Fruit fly (Drosophila melanogaster) whole organism, embryonic: ENCODE measurements around the gene Prim2.

Experiments
- ATbp ChIP-seq: fragments of 200-800 bp; sonication (Bioruptor generic); optimal IDR thresholded peaks from 2 replicates; lab custom pipeline; 2017; ENCODE audit warnings: missing biosample characterization, mild to moderate bottlenecking, missing genetic modification characterization, missing genetic modification reagents
- Asciz ChIP-seq: fragments of 200-800 bp; sonication (Bioruptor generic); optimal IDR thresholded peaks from 2 replicates; lab custom pipeline; 2017; ENCODE audit warnings: missing biosample characterization, mild to moderate bottlenecking, missing genetic modification characterization, missing genetic modification reagents
- CG10147 ChIP-seq: fragments of 200-800 bp; sonication (Bioruptor generic); optimal IDR thresholded peaks from 2 replicates; lab custom pipeline; 2019; ENCODE audit warnings: missing biosample characterization, mild to moderate bottlenecking, missing genetic modification characterization, moderate library complexity
- CG11456 ChIP-seq: fragments of 200-800 bp; sonication (Bioruptor generic); IDR thresholded peaks from 3 replicates; pipeline ENCODE4 v1.3.6; 2022; ENCODE audit warnings: missing biosample characterization, missing genetic modification characterization
- CG11560 ChIP-seq: fragments of 200-800 bp; sonication (Bioruptor generic); IDR thresholded peaks from 3 replicates; pipeline ENCODE4 v1.3.6; 2022; ENCODE audit warnings: missing biosample characterization, missing genetic modification characterization
- CG12744 ChIP-seq: fragments of 200-800 bp; sonication (Bioruptor generic); optimal IDR thresholded peaks from 2 replicates; lab custom pipeline; 2016; ENCODE audit warnings: missing biosample characterization, missing genetic modification characterization
- CG15479 ChIP-seq: fragments of 200-800 bp; sonication (Bioruptor generic); optimal IDR thresholded peaks from 3 replicates; lab custom pipeline; 2019; ENCODE audit warnings: missing biosample characterization, mild to moderate bottlenecking, missing genetic modification characterization, moderate library complexity
- CG1832 ChIP-seq: fragments of 200-800 bp; sonication (Bioruptor generic); optimal IDR thresholded peaks from 2 replicates; lab custom pipeline; 2017; ENCODE audit warnings: missing biosample characterization, mild to moderate bottlenecking, missing genetic modification characterization, inconsistent platforms
- CG2875 ChIP-seq: fragments of 200-800 bp; sonication (Bioruptor generic); optimal IDR thresholded peaks from 2 replicates; lab custom pipeline; 2017; ENCODE audit warnings: missing biosample characterization, mild to moderate bottlenecking, missing genetic modification characterization, missing genetic modification reagents
- CG30403 ChIP-seq: fragments of 200-800 bp; sonication (Bioruptor generic); optimal IDR thresholded peaks from 3 replicates; lab custom pipeline; 2016; ENCODE audit warnings: missing biosample characterization, missing genetic modification characterization
- CG31365 ChIP-seq: fragments of 200-800 bp; sonication (Bioruptor generic); optimal IDR thresholded peaks from 2 replicates; lab custom pipeline; 2018; ENCODE audit warnings: missing biosample characterization, mild to moderate bottlenecking, missing genetic modification characterization
- CG4424 ChIP-seq: fragments of 200-800 bp; sonication (Bioruptor generic); optimal IDR thresholded peaks from 3 replicates; lab custom pipeline; 2016; ENCODE audit warnings: missing biosample characterization, missing genetic modification characterization
- CG6654 ChIP-seq: fragments of 200-800 bp; sonication (Bioruptor generic); optimal IDR thresholded peaks from 2 replicates; lab custom pipeline; 2017; ENCODE audit warnings: missing biosample characterization, mild to moderate bottlenecking, missing genetic modification characterization
- CG7271 ChIP-seq: fragments of 200-800 bp; sonication (Bioruptor generic); optimal IDR thresholded peaks from 2 replicates; lab custom pipeline; 2018; ENCODE audit warnings: missing biosample characterization, mild to moderate bottlenecking, missing genetic modification characterization, moderate library complexity
- CG8388 ChIP-seq: fragments of 200-800 bp; sonication (Bioruptor generic); optimal IDR thresholded peaks from 2 replicates; lab custom pipeline; 2019; ENCODE audit warnings: missing biosample characterization, mild to moderate bottlenecking, missing genetic modification characterization, moderate library complexity
- CHES-1-like ChIP-seq: fragments of 200-800 bp; sonication (Bioruptor generic); optimal IDR thresholded peaks from 2 replicates; lab custom pipeline; 2016; ENCODE audit warnings: missing biosample characterization, missing genetic modification characterization
- D19B ChIP-seq: fragments of 200-800 bp; sonication (Bioruptor generic); optimal IDR thresholded peaks from 2 replicates; lab custom pipeline; 2017; ENCODE audit warnings: missing biosample characterization, mild to moderate bottlenecking, missing genetic modification characterization
- Deaf1 ChIP-seq: fragments of 200-800 bp; optimal IDR thresholded peaks from 3 replicates; lab custom pipeline; 2019; ENCODE audit warnings: missing biosample characterization, mild to moderate bottlenecking, missing genetic modification characterization, moderate library complexity
- Dref ChIP-seq: fragments of 200-800 bp; sonication (Bioruptor generic); IDR thresholded peaks from 2 replicates; pipeline ENCODE4 v1.3.6; 2022; ENCODE audit warnings: missing biosample characterization, missing genetic modification characterization
- Fer3 ChIP-seq: fragments of 200-800 bp; sonication (Bioruptor generic); optimal IDR thresholded peaks from 2 replicates; lab custom pipeline; 2018; ENCODE audit warnings: missing biosample characterization, mild to moderate bottlenecking, missing genetic modification characterization, moderate library complexity
- Gsc ChIP-seq: fragments of 200-800 bp; sonication (Bioruptor generic); IDR thresholded peaks from 2 replicates; pipeline ENCODE4 v1.3.6; 2022; ENCODE audit warnings: missing biosample characterization, missing genetic modification characterization
- Hr39 ChIP-seq: fragments of >200 bp; optimal IDR thresholded peaks from 2 replicates; lab custom pipeline; 2017
- Mad ChIP-seq: fragments of 200-800 bp; sonication (Bioruptor generic); optimal IDR thresholded peaks from 2 replicates; lab custom pipeline; 2016; ENCODE audit warnings: missing biosample characterization, missing genetic modification characterization
- Mes4 ChIP-seq: fragments of 200-800 bp; sonication (Bioruptor generic); optimal IDR thresholded peaks from 2 replicates; lab custom pipeline; 2016; ENCODE audit warnings: missing biosample characterization, missing genetic modification characterization
- NfI ChIP-seq: fragments of 200-800 bp; sonication (Bioruptor generic); optimal IDR thresholded peaks from 3 replicates; lab custom pipeline; 2018; ENCODE audit warnings: missing biosample characterization, mild to moderate bottlenecking, missing genetic modification characterization, moderate library complexity
- Sin3A ChIP-seq: fragments of >200 bp; optimal IDR thresholded peaks from 2 replicates; lab custom pipeline; 2018
- Sox102F ChIP-seq: fragments of 200-800 bp; sonication (Bioruptor generic); optimal IDR thresholded peaks from 2 replicates; lab custom pipeline; 2018; ENCODE audit warnings: missing biosample characterization, mild to moderate bottlenecking, missing genetic modification characterization, moderate library complexity
- Spps ChIP-seq: fragments of 200-800 bp; sonication (Bioruptor generic); optimal IDR thresholded peaks from 2 replicates; lab custom pipeline; 2018; ENCODE audit warnings: missing biosample characterization, mild to moderate bottlenecking, missing genetic modification characterization
- Sry-δ ChIP-seq: fragments of 200-800 bp; sonication (Bioruptor generic); optimal IDR thresholded peaks from 2 replicates; lab custom pipeline; 2016; ENCODE audit warnings: missing biosample characterization, missing genetic modification characterization
- YL-1 ChIP-seq: fragments of 200-800 bp; sonication (Bioruptor generic); optimal IDR thresholded peaks from 3 replicates; lab custom pipeline; 2017; ENCODE audit warnings: missing biosample characterization, mild to moderate bottlenecking, missing genetic modification characterization
- al ChIP-seq: fragments of 200-800 bp; sonication (Bioruptor generic); IDR thresholded peaks from 2 replicates; pipeline ENCODE4 v1.3.6; 2022; ENCODE audit warnings: missing biosample characterization, missing genetic modification characterization
- az2 ChIP-seq: fragments of 200-800 bp; sonication (Bioruptor generic); optimal IDR thresholded peaks from 3 replicates; lab custom pipeline; 2016; ENCODE audit warnings: missing biosample characterization, missing genetic modification characterization
- dmrt11E ChIP-seq: fragments of 200-800 bp; sonication (Bioruptor generic); optimal IDR thresholded peaks from 3 replicates; lab custom pipeline; 2018; ENCODE audit warnings: missing biosample characterization, mild to moderate bottlenecking, missing genetic modification characterization, moderate library complexity
- gro ChIP-seq: fragments of 200-800 bp; sonication (Bioruptor generic); optimal IDR thresholded peaks from 2 replicates; lab custom pipeline; 2016; ENCODE audit warnings: missing biosample characterization, missing genetic modification characterization
- insv ChIP-seq, 2 experiments: fragments of 200-800 bp; sonication (Bioruptor generic); optimal IDR thresholded peaks; 3 replicates each; lab custom pipeline; 2016 to 2018; ENCODE audit warnings: missing biosample characterization in 2 of 2, missing genetic modification characterization in 2 of 2
- lola ChIP-seq, 3 experiments: fragments of >200 bp in 2 of 3; fragments of 200-800 bp in 1 of 3; sonication (Bioruptor generic) in 1 of 3; optimal IDR thresholded peaks; 2 replicates each; lab custom pipeline; 2017 to 2019; ENCODE audit warnings: missing biosample characterization in 3 of 3, missing genetic modification characterization in 3 of 3, mild to moderate bottlenecking in 1 of 3, moderate library complexity in 1 of 3
- mld ChIP-seq: fragments of 200-800 bp; sonication (Bioruptor generic); IDR thresholded peaks from 3 replicates; pipeline ENCODE4 v1.3.6; 2022; ENCODE audit warnings: missing biosample characterization, missing genetic modification characterization; ENCODE audit not compliant: partially characterized antibody
- nerfin-1 ChIP-seq: fragments of 200-800 bp; sonication (Bioruptor generic); optimal IDR thresholded peaks from 3 replicates; lab custom pipeline; 2019; ENCODE audit warnings: missing biosample characterization, mild to moderate bottlenecking, missing genetic modification characterization, moderate library complexity
- pan ChIP-seq, 4 experiments: fragments of >200 bp in 3 of 4; fragments of 200-800 bp in 1 of 4; sonication (Bioruptor generic) in 1 of 4; optimal IDR thresholded peaks in 3 of 4; IDR thresholded peaks in 1 of 4; 2 replicates each; pipeline versions ENCODE4 v1.3.6 to Lab custom; 2017 to 2022; ENCODE audit warnings: missing biosample characterization in 2 of 4, missing genetic modification characterization in 2 of 4, mixed read lengths in 1 of 4
- phol ChIP-seq: fragments of 200-800 bp; sonication (Bioruptor generic); optimal IDR thresholded peaks from 3 replicates; lab custom pipeline; 2018; ENCODE audit warnings: missing biosample characterization, mild to moderate bottlenecking, missing genetic modification characterization, moderate library complexity
- psq ChIP-seq: fragments of 200-800 bp; sonication (Bioruptor generic); optimal IDR thresholded peaks from 2 replicates; lab custom pipeline; 2017; ENCODE audit warnings: missing biosample characterization, missing genetic modification characterization
- slou ChIP-seq: fragments of 200-800 bp; sonication (Bioruptor generic); optimal IDR thresholded peaks from 3 replicates; lab custom pipeline; 2016; ENCODE audit warnings: missing biosample characterization, missing genetic modification characterization
- tgo ChIP-seq: fragments of 200-800 bp; sonication (Bioruptor generic); IDR thresholded peaks from 3 replicates; pipeline ENCODE4 v1.3.6; 2022; ENCODE audit warnings: missing biosample characterization, missing genetic modification characterization
- trem ChIP-seq: fragments of 200-800 bp; optimal IDR thresholded peaks from 3 replicates; lab custom pipeline; 2019; ENCODE audit warnings: missing biosample characterization, mild to moderate bottlenecking, missing genetic modification characterization, moderate library complexity
- unc-4 ChIP-seq: fragments of 200-800 bp; sonication (Bioruptor generic); IDR thresholded peaks from 2 replicates; pipeline ENCODE4 v1.3.6; 2022; ENCODE audit warnings: missing biosample characterization, missing genetic modification characterization; ENCODE audit not compliant: partially characterized antibody
- usp ChIP-seq: fragments of >200 bp; optimal IDR thresholded peaks from 2 replicates; lab custom pipeline; 2017; ENCODE audit warnings: missing biosample characterization, missing genetic modification characterization
- vfl ChIP-seq: fragments of 200-800 bp; sonication (Bioruptor generic); optimal IDR thresholded peaks from 2 replicates; lab custom pipeline; 2016; ENCODE audit warnings: missing biosample characterization, missing genetic modification characterization
- yki ChIP-seq: fragments of >200 bp; optimal IDR thresholded peaks from 3 replicates; lab custom pipeline; 2018
- z ChIP-seq: fragments of 200-800 bp; sonication (Bioruptor generic); IDR thresholded peaks from 3 replicates; pipeline ENCODE4 v1.3.6; 2022; ENCODE audit warnings: missing biosample characterization, missing genetic modification characterization

Prim2 gene

dm6 chr3L:20384086-20384810, 22.9 kb upstream of the Prim2 start, which contains the start of the genes CG5498 and fbl (continued):
- no peak for TF ChIP-seq CG1832 (GFP tag; lab: Kevin White, UChicago)
- TF ChIP-seq Gsc (GFP tag; lab: Robert Waterston, UW) = no peak
- peak; percentile 83 for TF ChIP-seq trem (tag; lab: Kevin White, UChicago)
- TF ChIP-seq CG30403 (GFP tag; lab: Kevin White, UChicago) = peak; percentile 84
- peak; percentile 61 for TF ChIP-seq dmrt11E (tag; lab: Kevin White, UChicago)
- TF ChIP-seq az2 (GFP tag; lab: Kevin White, UChicago) = peak; percentile 55
- no peak for TF ChIP-seq psq
- TF ChIP-seq nerfin-1 = peak; percentile 32
- peak; percentile 21 for TF ChIP-seq CG31365 (tag; lab: Kevin White, UChicago)
- TF ChIP-seq CG6654 (GFP tag; lab: Kevin White, UChicago) = no peak
- peak; percentile 6 for TF ChIP-seq Mes4 (GFP tag; lab: Kevin White, UChicago)
- no peak for TF ChIP-seq Hr39 (lab: Kevin White, UChicago)
- TF ChIP-seq CG10147 (GFP tag; lab: Kevin White, UChicago) = peak; percentile 36
- peak; percentile 33 for TF ChIP-seq CG15479 (GFP tag; lab: Kevin White, UChicago)
- TF ChIP-seq D19B (GFP tag; lab: Kevin White, UChicago) = peak; percentile 35
- no peak for TF ChIP-seq usp (GFP tag; lab: Kevin White, UChicago)
- TF ChIP-seq CG12744 (GFP tag; lab: Kevin White, UChicago) = peak; percentile 29
- TF ChIP-seq CG7271 (tag; lab: Kevin White, UChicago) = peak; percentile 1
- no peak for TF ChIP-seq CG2875
- no peak for TF ChIP-seq ATbp
- peak; percentile 40 for TF ChIP-seq Mad
- TF ChIP-seq phol (tag; lab: Kevin White, UChicago) = peak; percentile 74
- TF ChIP-seq Dref (GFP tag; lab: Robert Waterston, UW) = peak; percentile 63
- TF ChIP-seq Sry-δ = peak; percentile 40
- TF ChIP-seq lola (GFP tag; optimal IDR thresholded peaks at IDR 0.05; lab: Kevin White, UChicago) = peak in 1 of 3 experiments; percentile 67
- no peak for TF ChIP-seq z (GFP tag; lab: Robert Waterston, UW)
- TF ChIP-seq yki = no peak
- TF ChIP-seq CG8388 (GFP tag; lab: Kevin White, UChicago) = peak; percentile 47
- TF ChIP-seq pan (optimal IDR thresholded peaks at IDR 0.05; lab: Kevin White, UChicago) = no peak
- TF ChIP-seq pan (GFP tag; optimal IDR thresholded peaks at IDR 0.05 in 1 of 2, IDR thresholded peaks at IDR 0.05 in 1 of 2) = peak in 1 of 2 experiments; percentile 46
- TF ChIP-seq Sox102F = peak; percentile 64
- peak; percentile 38 for TF ChIP-seq Asciz
- TF ChIP-seq CG4424 (GFP tag; lab: Kevin White, UChicago) = peak; percentile 74
- peak; percentile 54; the same call in 1 of the 3 replicates for TF ChIP-seq mld (GFP tag; lab: Robert Waterston, UW)
- TF ChIP-seq Fer3 = peak; percentile 65
- TF ChIP-seq gro (GFP tag; lab: Kevin White, UChicago) = peak; percentile 21
- peak; percentile 13 for TF ChIP-seq YL-1 (GFP tag; lab: Kevin White, UChicago)
- TF ChIP-seq tgo (GFP tag; lab: Robert Waterston, UW) = peak; percentile 27; the same call in 1 of the 3 replicates
- peak; percentile 20 for TF ChIP-seq slou
- TF ChIP-seq Deaf1 (tag; lab: Kevin White, UChicago) = peak; percentile 45
- TF ChIP-seq vfl (GFP tag; lab: Kevin White, UChicago) = peak; percentile 40
- no peak for TF ChIP-seq Sin3A (lab: Kevin White, UChicago)
- no peak for TF ChIP-seq CG11560 (tag; lab: Robert Waterston, UW)
- TF ChIP-seq insv (GFP tag; optimal IDR thresholded peaks at IDR 0.05; lab: Kevin White, UChicago) = peak in 1 of 2 experiments; percentile 45
- TF ChIP-seq CHES-1-like (GFP tag; lab: Kevin White, UChicago) = peak; percentile 5
- TF ChIP-seq al (GFP tag; lab: Robert Waterston, UW) = peak; percentile 40; the same call in 1 of the 2 replicates
- no peak for TF ChIP-seq CG11456 (GFP tag; lab: Robert Waterston, UW)
- TF ChIP-seq Spps (tag; lab: Kevin White, UChicago) = peak; percentile 21
- peak; percentile 62 for TF ChIP-seq unc-4 (GFP tag; lab: Robert Waterston, UW)
- peak; percentile 63 for TF ChIP-seq NfI (GFP tag; lab: Kevin White, UChicago)
